Worm (Caenorhabditis elegans): ENCODE data around the gene C01G12.5.

ce11 chrII:14574790-14575189 is 12.5 kb downstream of the C01G12.5 start:
- TF ChIP-seq dpl-1 (GFP tag; optimal IDR thresholded peaks at IDR 0.05) (no peak), B0019.2 (GFP tag; conservative IDR thresholded peaks at IDR 0.05) (no peak), unc-62 (GFP tag; optimal IDR thresholded peaks at IDR 0.05) (no peak), lsl-1 (GFP tag; optimal IDR thresholded peaks at IDR 0.05) (no peak), pha-4 (tag; optimal IDR thresholded peaks at IDR 0.05) (no peak), ama-1 (optimal IDR thresholded peaks at IDR 0.05) (no peak), ama-1 (GFP tag; optimal IDR thresholded peaks at IDR 0.05) (no peak), ztf-18 (tag; optimal IDR thresholded peaks at IDR 0.05) (no peak)

Data from whole organism, young adult.